Fruit fly (Drosophila melanogaster) whole organism, embryonic: Measurements from ENCODE around the gene soti.

Experiments used
- Asciz ChIP-seq: fragments of 200-800 bp; sonication (Bioruptor generic); optimal IDR thresholded peaks from 2 replicates; lab custom pipeline; 2017; ENCODE audit warnings: missing biosample characterization, mild to moderate bottlenecking, missing genetic modification characterization, missing genetic modification reagents
- Atf-2 ChIP-seq: fragments of 200-800 bp; sonication (Bioruptor generic); optimal IDR thresholded peaks from 2 replicates; lab custom pipeline; 2016; ENCODE audit warnings: missing biosample characterization, missing genetic modification characterization
- CG10267 ChIP-seq: fragments of 200-800 bp; sonication (Bioruptor generic); optimal IDR thresholded peaks from 2 replicates; lab custom pipeline; 2018; ENCODE audit warnings: missing biosample characterization, mild to moderate bottlenecking, missing genetic modification characterization, moderate library complexity
- CG11504 ChIP-seq: fragments of 200-800 bp; sonication (Bioruptor generic); optimal IDR thresholded peaks from 3 replicates; lab custom pipeline; 2019; ENCODE audit warnings: missing biosample characterization, mild to moderate bottlenecking, missing genetic modification characterization, moderate library complexity
- CG11696 ChIP-seq: fragments of 200-800 bp; sonication (Bioruptor generic); IDR thresholded peaks from 2 replicates; pipeline ENCODE4 v1.3.6; 2022; ENCODE audit warnings: missing biosample characterization, missing genetic modification characterization
- CG12104 ChIP-seq: fragments of 200-800 bp; sonication (Bioruptor generic); optimal IDR thresholded peaks from 3 replicates; lab custom pipeline; 2016; ENCODE audit warnings: missing biosample characterization, missing genetic modification characterization
- CG15073 ChIP-seq: fragments of 200-800 bp; sonication (Bioruptor generic); optimal IDR thresholded peaks from 2 replicates; lab custom pipeline; 2016; ENCODE audit warnings: missing biosample characterization, missing genetic modification characterization
- CG17612 ChIP-seq: fragments of 200-800 bp; sonication (Bioruptor generic); IDR thresholded peaks from 2 replicates; pipeline ENCODE4 v1.3.6; 2022; ENCODE audit warnings: missing biosample characterization, missing genetic modification characterization
- CG1832 ChIP-seq: fragments of 200-800 bp; sonication (Bioruptor generic); optimal IDR thresholded peaks from 2 replicates; lab custom pipeline; 2017; ENCODE audit warnings: missing biosample characterization, mild to moderate bottlenecking, missing genetic modification characterization, inconsistent platforms
- CG18476 ChIP-seq: fragments of 200-800 bp; sonication (Bioruptor generic); optimal IDR thresholded peaks from 2 replicates; lab custom pipeline; 2016; ENCODE audit warnings: missing biosample characterization, mild to moderate bottlenecking, missing genetic modification characterization
- CG2120 ChIP-seq: fragments of 200-800 bp; sonication (Bioruptor generic); optimal IDR thresholded peaks from 3 replicates; lab custom pipeline; 2016; ENCODE audit warnings: missing biosample characterization, missing genetic modification characterization
- CG31441 ChIP-seq: fragments of 200-800 bp; sonication (Bioruptor generic); IDR thresholded peaks from 2 replicates; pipeline ENCODE4 v1.3.6; 2022; ENCODE audit warnings: missing biosample characterization, missing genetic modification characterization
- CG34422 ChIP-seq: fragments of 200-800 bp; sonication (Bioruptor generic); IDR thresholded peaks from 3 replicates; pipeline ENCODE4 v1.3.6; 2022; ENCODE audit warnings: missing biosample characterization, missing genetic modification characterization
- CG3995 ChIP-seq: fragments of 200-800 bp; sonication (Bioruptor generic); optimal IDR thresholded peaks from 3 replicates; lab custom pipeline; 2016; ENCODE audit warnings: missing biosample characterization, missing genetic modification characterization
- CG5953 ChIP-seq: fragments of 200-800 bp; sonication (Bioruptor generic); IDR thresholded peaks from 2 replicates; pipeline ENCODE4 v1.3.6; 2022; ENCODE audit warnings: missing biosample characterization, missing genetic modification characterization
- CG6272 ChIP-seq: fragments of 200-800 bp; sonication (Bioruptor generic); IDR thresholded peaks from 2 replicates; pipeline ENCODE4 v1.3.6; 2022; ENCODE audit warnings: missing biosample characterization, missing genetic modification characterization
- CG7839 ChIP-seq: fragments of 200-800 bp; sonication (Bioruptor generic); optimal IDR thresholded peaks from 3 replicates; lab custom pipeline; 2018; ENCODE audit warnings: missing biosample characterization, mild to moderate bottlenecking, missing genetic modification characterization, moderate library complexity
- CG8290 ChIP-seq, 3 experiments: fragments of 200-800 bp; sonication (Bioruptor generic); optimal IDR thresholded peaks; 2 replicates each; lab custom pipeline; 2016 to 2019; ENCODE audit warnings: missing biosample characterization in 3 of 3, missing genetic modification characterization in 3 of 3, mild to moderate bottlenecking in 2 of 3, moderate library complexity in 1 of 3
- D19A ChIP-seq: fragments of 200-800 bp; optimal IDR thresholded peaks from 3 replicates; lab custom pipeline; 2019; ENCODE audit warnings: missing biosample characterization, mild to moderate bottlenecking, missing genetic modification characterization, moderate library complexity
- Drgx ChIP-seq: fragments of 200-800 bp; sonication (Bioruptor generic); IDR thresholded peaks from 2 replicates; pipeline ENCODE4 v1.3.6; 2022; ENCODE audit warnings: missing biosample characterization, missing genetic modification characterization
- Hr51 ChIP-seq, 2 experiments: fragments of 200-800 bp; sonication (Bioruptor generic); optimal IDR thresholded peaks; 2 replicates in 1 of 2; 3 replicates in 1 of 2; lab custom pipeline; 2016 to 2018; ENCODE audit warnings: missing biosample characterization in 2 of 2, missing genetic modification characterization in 2 of 2, mild to moderate bottlenecking in 1 of 2, moderate library complexity in 1 of 2
- Sox102F ChIP-seq: fragments of 200-800 bp; sonication (Bioruptor generic); optimal IDR thresholded peaks from 2 replicates; lab custom pipeline; 2018; ENCODE audit warnings: missing biosample characterization, mild to moderate bottlenecking, missing genetic modification characterization, moderate library complexity
- Spps ChIP-seq: fragments of 200-800 bp; sonication (Bioruptor generic); optimal IDR thresholded peaks from 2 replicates; lab custom pipeline; 2018; ENCODE audit warnings: missing biosample characterization, mild to moderate bottlenecking, missing genetic modification characterization
- Ssrp ChIP-seq: fragments of 200-800 bp; sonication (Bioruptor generic); optimal IDR thresholded peaks from 2 replicates; lab custom pipeline; 2018; ENCODE audit warnings: missing biosample characterization, mild to moderate bottlenecking, missing genetic modification characterization, moderate library complexity
- Xrp1 ChIP-seq: fragments of 200-800 bp; sonication (Bioruptor generic); IDR thresholded peaks from 2 replicates; pipeline ENCODE4 v1.3.6; 2022; ENCODE audit warnings: missing biosample characterization, missing genetic modification characterization
- ac ChIP-seq: fragments of 200-800 bp; sonication (Bioruptor generic); optimal IDR thresholded peaks from 3 replicates; lab custom pipeline; 2017; ENCODE audit warnings: missing biosample characterization, mild to moderate bottlenecking, missing genetic modification characterization
- az2 ChIP-seq: fragments of 200-800 bp; sonication (Bioruptor generic); optimal IDR thresholded peaks from 3 replicates; lab custom pipeline; 2016; ENCODE audit warnings: missing biosample characterization, missing genetic modification characterization
- bcd ChIP-seq: fragments of 200-800 bp; sonication (Bioruptor generic); optimal IDR thresholded peaks from 2 replicates; lab custom pipeline; 2017; ENCODE audit warnings: missing biosample characterization, mild to moderate bottlenecking, missing genetic modification characterization
- chinmo ChIP-seq: fragments of 200-800 bp; sonication (Bioruptor generic); IDR thresholded peaks from 4 replicates; pipeline ENCODE4 v1.3.6; 2022; ENCODE audit warnings: missing biosample characterization, missing genetic modification characterization; ENCODE audit not compliant: partially characterized antibody
- esg ChIP-seq: fragments of 200-800 bp; sonication (Bioruptor generic); conservative IDR thresholded peaks from 2 replicates; pipeline ENCODE4 v1.3.6; 2022; ENCODE audit warnings: missing biosample characterization, missing genetic modification characterization
- eve ChIP-seq, 2 experiments: fragments of >200 bp; optimal IDR thresholded peaks; 2 replicates each; lab custom pipeline; 2017; ENCODE audit warnings: missing biosample characterization in 2 of 2, missing genetic modification characterization in 2 of 2
- fd102C ChIP-seq: fragments of 200-800 bp; sonication (Bioruptor generic); optimal IDR thresholded peaks from 2 replicates; lab custom pipeline; 2018; ENCODE audit warnings: missing biosample characterization, mild to moderate bottlenecking, missing genetic modification characterization, moderate library complexity
- gcm ChIP-seq: fragments of 200-800 bp; sonication (Bioruptor generic); optimal IDR thresholded peaks from 2 replicates; lab custom pipeline; 2019; ENCODE audit warnings: missing biosample characterization, mild to moderate bottlenecking, missing genetic modification characterization, moderate library complexity
- grau ChIP-seq: fragments of 200-800 bp; optimal IDR thresholded peaks from 3 replicates; lab custom pipeline; 2019; ENCODE audit warnings: missing biosample characterization, mild to moderate bottlenecking, missing genetic modification characterization, moderate library complexity
- lab ChIP-seq: fragments of 200-800 bp; sonication (Bioruptor generic); optimal IDR thresholded peaks from 3 replicates; lab custom pipeline; 2017; ENCODE audit warnings: missing biosample characterization, missing genetic modification characterization, mild to moderate bottlenecking, moderate library complexity, missing genetic modification reagents
- mam ChIP-seq: fragments of 200-800 bp; sonication (Bioruptor generic); optimal IDR thresholded peaks from 3 replicates; lab custom pipeline; 2016; ENCODE audit warnings: missing biosample characterization, missing genetic modification characterization
- mirr ChIP-seq: fragments of 200-800 bp; sonication (Bioruptor generic); optimal IDR thresholded peaks from 3 replicates; lab custom pipeline; 2018; ENCODE audit warnings: missing biosample characterization, mild to moderate bottlenecking, missing genetic modification characterization
- nau ChIP-seq: fragments of 200-800 bp; sonication (Bioruptor generic); optimal IDR thresholded peaks from 3 replicates; lab custom pipeline; 2017; ENCODE audit warnings: missing biosample characterization, mild to moderate bottlenecking, missing genetic modification characterization, missing genetic modification reagents
- nerfin-1 ChIP-seq: fragments of 200-800 bp; sonication (Bioruptor generic); optimal IDR thresholded peaks from 3 replicates; lab custom pipeline; 2019; ENCODE audit warnings: missing biosample characterization, mild to moderate bottlenecking, missing genetic modification characterization, moderate library complexity
- onecut ChIP-seq: fragments of 200-800 bp; sonication (Bioruptor generic); IDR thresholded peaks from 2 replicates; pipeline ENCODE4 v1.3.6; 2022; ENCODE audit warnings: missing biosample characterization, missing genetic modification characterization
- org-1 ChIP-seq: fragments of 200-800 bp; sonication (Bioruptor generic); optimal IDR thresholded peaks from 2 replicates; lab custom pipeline; 2017; ENCODE audit warnings: missing biosample characterization, missing genetic modification characterization
- pnt ChIP-seq: fragments of 200-800 bp; sonication (Bioruptor generic); optimal IDR thresholded peaks from 3 replicates; lab custom pipeline; 2016; ENCODE audit warnings: missing biosample characterization, missing genetic modification characterization
- row ChIP-seq: fragments of 200-800 bp; sonication (Bioruptor generic); IDR thresholded peaks from 3 replicates; pipeline ENCODE4 v1.3.6; 2022; ENCODE audit warnings: missing biosample characterization, missing genetic modification characterization
- slou ChIP-seq: fragments of 200-800 bp; sonication (Bioruptor generic); optimal IDR thresholded peaks from 3 replicates; lab custom pipeline; 2016; ENCODE audit warnings: missing biosample characterization, missing genetic modification characterization
- sqz ChIP-seq: fragments of 200-800 bp; sonication (Bioruptor generic); optimal IDR thresholded peaks from 3 replicates; lab custom pipeline; 2018; ENCODE audit warnings: missing biosample characterization, mild to moderate bottlenecking, missing genetic modification characterization
- tll ChIP-seq, 2 experiments: fragments of 200-800 bp in 1 of 2; fragments of >200 bp in 1 of 2; sonication (Bioruptor generic) in 1 of 2; optimal IDR thresholded peaks; 2 replicates each; lab custom pipeline; 2017 to 2019; ENCODE audit warnings: missing biosample characterization in 2 of 2, missing genetic modification characterization in 2 of 2, mild to moderate bottlenecking in 1 of 2, moderate library complexity in 1 of 2
- tx ChIP-seq: fragments of 200-800 bp; sonication (Bioruptor generic); optimal IDR thresholded peaks from 2 replicates; lab custom pipeline; 2016; ENCODE audit warnings: missing biosample characterization, missing genetic modification characterization
- unpg ChIP-seq: fragments of 200-800 bp; sonication (Bioruptor generic); optimal IDR thresholded peaks from 3 replicates; lab custom pipeline; 2018; ENCODE audit warnings: missing biosample characterization, mild to moderate bottlenecking, missing genetic modification characterization, moderate library complexity
- wor ChIP-seq: fragments of 200-800 bp; sonication (Bioruptor generic); IDR thresholded peaks from 2 replicates; pipeline ENCODE4 v1.3.6; 2022; ENCODE audit warnings: missing biosample characterization, missing genetic modification characterization

soti gene

DNA sequence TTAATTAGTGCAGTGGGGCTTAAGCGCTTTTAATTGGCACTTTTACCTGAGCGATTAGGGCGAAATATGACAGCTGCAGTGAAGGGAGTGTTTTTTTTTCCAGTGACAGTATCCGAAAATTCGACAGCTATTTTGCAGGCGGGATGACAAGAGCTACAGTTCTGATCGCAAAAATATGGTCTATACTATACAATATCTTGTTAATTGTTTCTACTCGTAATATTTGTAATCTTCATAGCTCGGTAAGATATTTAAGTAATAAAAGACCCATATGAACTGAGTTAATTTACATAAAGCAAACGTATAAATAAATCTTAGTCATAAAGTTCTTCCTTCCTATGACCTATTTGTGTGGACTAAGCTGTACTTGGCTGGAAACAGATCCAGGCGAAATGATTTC lies 32.8 kb upstream of the soti start (continued):
- TF ChIP-seq mam (GFP tag; lab: Kevin White, UChicago) = no peak
- TF ChIP-seq Atf-2 (GFP tag; lab: Kevin White, UChicago) = no peak
- TF ChIP-seq Spps (tag; lab: Kevin White, UChicago) = no peak
- no peak for TF ChIP-seq pnt (GFP tag; lab: Kevin White, UChicago)
- TF ChIP-seq fd102C (GFP tag; lab: Kevin White, UChicago) = no peak
- peak; percentile 51; the same call in 1 of the 2 replicates for TF ChIP-seq CG11696 (GFP tag; lab: Robert Waterston, UW)
- no peak for TF ChIP-seq CG15073
- no peak for TF ChIP-seq CG2120 (GFP tag; lab: Kevin White, UChicago)
- no peak for TF ChIP-seq nerfin-1
- peak; percentile 18 for TF ChIP-seq CG11504 (tag; lab: Kevin White, UChicago)
- TF ChIP-seq row (GFP tag; lab: Robert Waterston, UW) = peak; percentile 23; the same call in 2 of the 3 replicates
- no peak for TF ChIP-seq sqz (GFP tag; lab: Kevin White, UChicago)
- no peak for TF ChIP-seq Drgx (GFP tag; lab: Robert Waterston, UW)
- TF ChIP-seq tll (GFP tag; optimal IDR thresholded peaks at IDR 0.05; lab: Kevin White, UChicago) = no peak
- TF ChIP-seq wor (GFP tag; lab: Robert Waterston, UW) = no peak
- TF ChIP-seq eve (GFP tag; optimal IDR thresholded peaks at IDR 0.05; lab: Kevin White, UChicago) = no peak
- TF ChIP-seq org-1 (GFP tag; lab: Kevin White, UChicago) = no peak
- peak; percentile 15 for TF ChIP-seq unpg (GFP tag; lab: Kevin White, UChicago)
- no peak for TF ChIP-seq grau (tag; lab: Kevin White, UChicago)
- no peak for TF ChIP-seq CG6272 (GFP tag; lab: Robert Waterston, UW)
- peak; percentile 21 for TF ChIP-seq Sox102F (GFP tag; lab: Kevin White, UChicago)
- no peak for TF ChIP-seq ac (GFP tag; lab: Kevin White, UChicago)
- TF ChIP-seq CG31441 (GFP tag; lab: Robert Waterston, UW) = 0 out of 2 replicates have a peak, but pooled peaks have one; percentile 18
- TF ChIP-seq CG17612 (GFP tag; lab: Robert Waterston, UW) = no peak
- TF ChIP-seq CG34422 (GFP tag; lab: Robert Waterston, UW) = no peak
- peak; percentile 7 for TF ChIP-seq Asciz
- TF ChIP-seq Hr51 (GFP tag; optimal IDR thresholded peaks at IDR 0.05; lab: Kevin White, UChicago) = peak in 1 of 2 experiments; percentile 14
- no peak for TF ChIP-seq lab (GFP tag; lab: Kevin White, UChicago)
- no peak for TF ChIP-seq CG7839 (tag; lab: Kevin White, UChicago)
- TF ChIP-seq CG5953 = no peak
- TF ChIP-seq Xrp1 = peak; percentile 5; the same call in 1 of the 2 replicates
- TF ChIP-seq, all 482 proteins: peak for 11

DNA sequence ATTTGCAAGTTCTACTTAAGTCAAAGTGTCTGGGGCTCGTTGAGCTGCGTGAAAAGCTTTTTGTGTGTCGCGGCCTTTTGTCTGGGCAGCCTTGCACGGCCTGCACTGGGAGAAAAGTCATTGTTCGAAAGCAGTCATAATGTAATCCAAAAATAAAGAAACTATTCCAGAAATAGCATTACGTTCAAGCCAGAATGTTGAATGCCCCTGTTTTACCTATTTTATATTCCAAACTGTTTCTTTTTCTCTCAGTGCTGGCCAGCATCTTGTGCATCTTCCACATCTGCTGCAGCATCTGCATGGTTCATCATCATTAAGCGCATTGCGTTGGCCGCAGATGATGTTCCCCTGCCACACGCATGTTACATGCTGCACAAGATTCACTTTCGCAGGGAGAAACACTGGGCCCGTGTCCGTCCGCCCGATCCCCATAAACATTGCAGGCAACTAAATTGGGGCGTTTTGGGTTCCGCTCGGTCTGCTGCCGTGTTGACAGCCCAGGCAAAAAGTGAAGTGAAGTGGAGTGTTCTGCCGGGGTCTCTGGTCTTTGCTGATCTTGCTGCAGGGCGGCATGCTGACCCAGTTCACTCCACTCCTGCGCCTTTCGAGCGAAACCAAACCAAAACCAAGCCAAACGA lies 32.0 kb upstream of the soti start:
- TF ChIP-seq mirr (GFP tag; lab: Kevin White, UChicago) = no peak
- peak; percentile 25 for TF ChIP-seq CG18476 (GFP tag; lab: Kevin White, UChicago)
- peak; percentile 38 for TF ChIP-seq CG10267 (tag; lab: Kevin White, UChicago)
- TF ChIP-seq esg (GFP tag; lab: Robert Waterston, UW) = peak; percentile 46
- no peak for TF ChIP-seq CG3995 (GFP tag; lab: Kevin White, UChicago)
- TF ChIP-seq tx (GFP tag; lab: Kevin White, UChicago) = peak; percentile 21
- no peak for TF ChIP-seq CG8290 (GFP tag; optimal IDR thresholded peaks at IDR 0.05; lab: Kevin White, UChicago)
- no peak for TF ChIP-seq CG8290 (tag; optimal IDR thresholded peaks at IDR 0.05; lab: Kevin White, UChicago)
- TF ChIP-seq az2 (GFP tag; lab: Kevin White, UChicago) = peak; percentile 74
- no peak for TF ChIP-seq CG1832 (GFP tag; lab: Kevin White, UChicago)
- TF ChIP-seq Drgx (GFP tag; lab: Robert Waterston, UW) = peak; percentile 68
- no peak for TF ChIP-seq onecut (GFP tag; lab: Robert Waterston, UW)
- TF ChIP-seq D19A (tag; lab: Kevin White, UChicago) = peak; percentile 51
- peak; percentile 63 for TF ChIP-seq gcm (GFP tag; lab: Kevin White, UChicago)
- TF ChIP-seq slou (GFP tag; lab: Kevin White, UChicago) = no peak
- TF ChIP-seq Ssrp (tag; lab: Kevin White, UChicago) = peak; percentile 60
- TF ChIP-seq bcd (GFP tag; lab: Kevin White, UChicago) = peak; percentile 40
- peak; percentile 19 for TF ChIP-seq CG12104 (GFP tag; lab: Kevin White, UChicago)
- peak; percentile 26 for TF ChIP-seq nau (GFP tag; lab: Kevin White, UChicago)
- TF ChIP-seq chinmo (GFP tag; lab: Robert Waterston, UW) = no peak
